Worm (Caenorhabditis elegans) whole organism, L2 larva: Measurements from ENCODE around the gene ZK666.8.

Experiments used
- C34F6.9 ChIP-seq: fragments of 150-350 bp; optimal IDR thresholded peaks from 2 replicates; lab custom pipeline; 2014; ENCODE audit warnings: missing biosample characterization, missing genetic modification characterization
- F13H6.1 ChIP-seq: sonication (generic microtip); optimal IDR thresholded peaks from 2 replicates; lab custom pipeline; 2016; ENCODE audit warnings: missing genetic modification characterization, missing compliant biosample characterization
- R02D3.7 ChIP-seq: fragments of 150-350 bp; optimal IDR thresholded peaks from 2 replicates; lab custom pipeline; 2014; ENCODE audit warnings: missing biosample characterization, missing genetic modification characterization
- Y55F3AM.14 ChIP-seq: fragments of 200-800 bp; sonication (Bioruptor generic); optimal IDR thresholded peaks from 2 replicates; lab custom pipeline; 2018; ENCODE audit warnings: mild to moderate bottlenecking, missing genetic modification characterization, missing compliant biosample characterization
- ZK546.5 ChIP-seq: sonication (generic microtip); optimal IDR thresholded peaks from 2 replicates; lab custom pipeline; 2017; ENCODE audit warnings: missing biosample characterization, missing genetic modification characterization
- alr-1 ChIP-seq: fragments of 150-350 bp; optimal IDR thresholded peaks from 2 replicates; lab custom pipeline; 2014; ENCODE audit warnings: missing biosample characterization, missing genetic modification characterization
- aly-2 ChIP-seq: fragments of 150-350 bp; optimal IDR thresholded peaks from 2 replicates; lab custom pipeline; 2014; ENCODE audit warnings: missing biosample characterization, missing genetic modification characterization
- ama-1 ChIP-seq: fragments of 150-350 bp; optimal IDR thresholded peaks from 2 replicates; lab custom pipeline; 2018; ENCODE audit warnings: inconsistent platforms
- blmp-1 ChIP-seq: sonication (generic microtip); optimal IDR thresholded peaks from 2 replicates; lab custom pipeline; 2017; ENCODE audit warnings: missing genetic modification characterization, mild to moderate bottlenecking, missing compliant biosample characterization, antibody characterized with exemption, moderate library complexity; ENCODE audit not compliant: insufficient read depth
- ceh-16 ChIP-seq: fragments of 150-350 bp; optimal IDR thresholded peaks from 2 replicates; lab custom pipeline; 2014; ENCODE audit warnings: missing biosample characterization, missing genetic modification characterization
- ceh-82 ChIP-seq: fragments of 150-350 bp; optimal IDR thresholded peaks from 2 replicates; lab custom pipeline; 2014; ENCODE audit warnings: missing biosample characterization, missing genetic modification characterization
- crh-2 ChIP-seq: sonication (generic microtip); optimal IDR thresholded peaks from 2 replicates; lab custom pipeline; 2017; ENCODE audit warnings: missing biosample characterization, missing genetic modification characterization
- dmd-4 ChIP-seq: sonication (generic microtip); optimal IDR thresholded peaks from 2 replicates; lab custom pipeline; 2017; ENCODE audit warnings: missing biosample characterization, missing genetic modification characterization
- egl-27 ChIP-seq: sonication (generic microtip); optimal IDR thresholded peaks from 3 replicates; lab custom pipeline; 2017; ENCODE audit warnings: missing biosample characterization, missing genetic modification reagents, missing genetic modification characterization
- elt-1 ChIP-seq: fragments of 150-350 bp; optimal IDR thresholded peaks from 2 replicates; lab custom pipeline; 2014; ENCODE audit warnings: missing biosample characterization, missing genetic modification characterization
- elt-3 ChIP-seq: sonication (generic microtip); optimal IDR thresholded peaks from 2 replicates; lab custom pipeline; 2017; ENCODE audit warnings: missing biosample characterization, missing genetic modification characterization
- fos-1 ChIP-seq: fragments of 150-350 bp; optimal IDR thresholded peaks from 2 replicates; lab custom pipeline; 2014; ENCODE audit warnings: missing biosample characterization, missing genetic modification characterization
- gmeb-1 ChIP-seq: fragments of 150-350 bp; optimal IDR thresholded peaks from 2 replicates; lab custom pipeline; 2014; ENCODE audit warnings: missing biosample characterization, missing genetic modification characterization
- lin-11 ChIP-seq: fragments of 150-350 bp; sonication (generic microtip); optimal IDR thresholded peaks from 2 replicates; lab custom pipeline; 2014; ENCODE audit warnings: missing biosample characterization, missing genetic modification characterization, inconsistent platforms, mixed read lengths
- lin-13 ChIP-seq: fragments of 150-350 bp; optimal IDR thresholded peaks from 2 replicates; lab custom pipeline; 2014; ENCODE audit warnings: missing biosample characterization, missing genetic modification reagents, missing genetic modification characterization
- lin-39 ChIP-seq: fragments of 150-350 bp; optimal IDR thresholded peaks from 2 replicates; lab custom pipeline; 2014; ENCODE audit warnings: missing biosample characterization, missing genetic modification reagents, missing genetic modification characterization
- lsy-2 ChIP-seq, 2 experiments: fragments of 150-350 bp in 1 of 2; sonication (generic microtip) in 1 of 2; optimal IDR thresholded peaks; 2 replicates each; lab custom pipeline; 2014 to 2017; ENCODE audit warnings: missing biosample characterization in 2 of 2, missing genetic modification characterization in 2 of 2
- mab-5 ChIP-seq: fragments of 150-350 bp; optimal IDR thresholded peaks from 2 replicates; lab custom pipeline; 2014; ENCODE audit warnings: missing biosample characterization, missing genetic modification characterization
- mbf-1 ChIP-seq: sonication (generic microtip); optimal IDR thresholded peaks from 2 replicates; lab custom pipeline; 2017; ENCODE audit warnings: missing biosample characterization, missing genetic modification characterization
- mdl-1 ChIP-seq, 2 experiments: fragments of 150-350 bp in 1 of 2; sonication (generic microtip) in 1 of 2; optimal IDR thresholded peaks; 2 replicates each; lab custom pipeline; 2017; ENCODE audit warnings: missing biosample characterization in 2 of 2, missing genetic modification characterization in 2 of 2
- nhr-10 ChIP-seq: sonication (generic microtip); optimal IDR thresholded peaks from 2 replicates; lab custom pipeline; 2017; ENCODE audit warnings: missing biosample characterization, missing genetic modification characterization
- nhr-11 ChIP-seq: fragments of 150-350 bp; optimal IDR thresholded peaks from 2 replicates; lab custom pipeline; 2014; ENCODE audit warnings: missing biosample characterization, missing genetic modification characterization
- nhr-12 ChIP-seq: fragments of 150-350 bp; optimal IDR thresholded peaks from 2 replicates; lab custom pipeline; 2014; ENCODE audit warnings: missing biosample characterization, missing genetic modification characterization
- nhr-129 ChIP-seq: fragments of 150-350 bp; optimal IDR thresholded peaks from 2 replicates; lab custom pipeline; 2014; ENCODE audit warnings: missing biosample characterization, missing genetic modification characterization
- nhr-21 ChIP-seq: fragments of 150-350 bp; optimal IDR thresholded peaks from 2 replicates; lab custom pipeline; 2014; ENCODE audit warnings: missing biosample characterization, missing genetic modification characterization
- nhr-23 ChIP-seq: fragments of 150-350 bp; optimal IDR thresholded peaks from 2 replicates; lab custom pipeline; 2014; ENCODE audit warnings: missing biosample characterization, missing genetic modification reagents, missing genetic modification characterization
- nhr-237 ChIP-seq: fragments of 150-350 bp; optimal IDR thresholded peaks from 2 replicates; lab custom pipeline; 2014; ENCODE audit warnings: missing biosample characterization, missing genetic modification characterization
- nhr-25 ChIP-seq: fragments of 150-350 bp; sonication (generic microtip); optimal IDR thresholded peaks from 3 replicates; lab custom pipeline; 2014; ENCODE audit warnings: missing biosample characterization, missing genetic modification characterization
- nhr-6 ChIP-seq: fragments of 150-350 bp; optimal IDR thresholded peaks from 2 replicates; lab custom pipeline; 2014; ENCODE audit warnings: missing biosample characterization, missing genetic modification characterization
- nhr-77 ChIP-seq: fragments of 150-350 bp; optimal IDR thresholded peaks from 2 replicates; lab custom pipeline; 2014; ENCODE audit warnings: missing biosample characterization, missing genetic modification characterization
- peb-1 ChIP-seq: fragments of 150-350 bp; optimal IDR thresholded peaks from 2 replicates; lab custom pipeline; 2014; ENCODE audit warnings: missing biosample characterization, missing genetic modification characterization
- sem-4 ChIP-seq: fragments of 150-350 bp; optimal IDR thresholded peaks from 2 replicates; lab custom pipeline; 2014; ENCODE audit warnings: missing biosample characterization, missing genetic modification reagents, missing genetic modification characterization
- skn-1 ChIP-seq: sonication (generic microtip); optimal IDR thresholded peaks from 2 replicates; lab custom pipeline; 2017; ENCODE audit warnings: missing biosample characterization, missing genetic modification characterization
- sma-3 ChIP-seq: sonication (generic microtip); optimal IDR thresholded peaks from 2 replicates; lab custom pipeline; 2016; ENCODE audit warnings: missing genetic modification reagents, missing genetic modification characterization, missing compliant biosample characterization
- sma-9 ChIP-seq, 2 experiments: fragments of 150-350 bp in 1 of 2; sonication (generic microtip) in 1 of 2; optimal IDR thresholded peaks; 2 replicates each; lab custom pipeline; 2014 to 2016; ENCODE audit warnings: missing genetic modification characterization in 2 of 2, mild to moderate bottlenecking in 1 of 2, missing biosample characterization in 1 of 2, missing compliant biosample characterization in 1 of 2, missing genetic modification reagents in 1 of 2, moderate library complexity in 1 of 2
- snpc-4 ChIP-seq: fragments of 150-350 bp; optimal IDR thresholded peaks from 2 replicates; lab custom pipeline; 2014; ENCODE audit warnings: missing biosample characterization, missing genetic modification characterization
- unc-39 ChIP-seq: fragments of 150-350 bp; optimal IDR thresholded peaks from 2 replicates; lab custom pipeline; 2014; ENCODE audit warnings: missing biosample characterization, missing genetic modification characterization
- unc-55 ChIP-seq: fragments of 150-350 bp; sonication (generic microtip); optimal IDR thresholded peaks from 3 replicates; lab custom pipeline; 2014; ENCODE audit warnings: missing biosample characterization, missing genetic modification reagents, missing genetic modification characterization
- unc-62 ChIP-seq: fragments of 150-350 bp; optimal IDR thresholded peaks from 2 replicates; lab custom pipeline; 2014; ENCODE audit warnings: missing biosample characterization, missing genetic modification reagents, missing genetic modification characterization
- zag-1 ChIP-seq: fragments of 150-350 bp; optimal IDR thresholded peaks from 2 replicates; lab custom pipeline; 2014; ENCODE audit warnings: missing biosample characterization, missing genetic modification characterization
- ztf-1 ChIP-seq: fragments of 200-800 bp; sonication (Bioruptor generic); conservative IDR thresholded peaks from 2 replicates; pipeline ENCODE4 v1.3.6; 2022; ENCODE audit warnings: missing genetic modification characterization, missing compliant biosample characterization
- ztf-11 ChIP-seq: sonication (generic microtip); optimal IDR thresholded peaks from 2 replicates; lab custom pipeline; 2017; ENCODE audit warnings: missing biosample characterization, missing genetic modification characterization
- ztf-4 ChIP-seq: fragments of 150-350 bp; optimal IDR thresholded peaks from 2 replicates; lab custom pipeline; 2014; ENCODE audit warnings: missing biosample characterization, missing genetic modification characterization

ZK666.8 gene

ce11 chrII:10502491-10503063 is 9.6 kb upstream of the ZK666.8 start, which contains the start of gene myrf-1:
myrf-1 (minus strand) TSS chrII:10502541.
- TF ChIP-seq aly-2 (tag; lab: Kevin White, UChicago), result no peak
- no peak for TF ChIP-seq ama-1
- peak; percentile 79 for TF ChIP-seq sem-4 (tag; lab: Kevin White, UChicago)
- TF ChIP-seq lin-13 (GFP tag; lab: Kevin White, UChicago), result peak; percentile 72
- TF ChIP-seq F13H6.1 (tag; lab: Kevin White, UChicago), result peak; percentile 97
- peak; percentile 93 for TF ChIP-seq sma-9 (GFP tag; optimal IDR thresholded peaks at IDR 0.05; lab: Kevin White, UChicago)
- TF ChIP-seq sma-9 (tag; optimal IDR thresholded peaks at IDR 0.05; lab: Kevin White, UChicago), result no peak
- TF ChIP-seq nhr-237 (tag; lab: Kevin White, UChicago), result no peak
- peak; percentile 64 to 85 for TF ChIP-seq mdl-1 (tag; optimal IDR thresholded peaks at IDR 0.05; lab: Kevin White, UChicago)
- TF ChIP-seq crh-2 (tag; lab: Kevin White, UChicago), result peak; percentile 84
- peak; percentile 86 for TF ChIP-seq egl-27
- TF ChIP-seq nhr-77 (tag; lab: Kevin White, UChicago), result no peak
- TF ChIP-seq gmeb-1 (tag; lab: Kevin White, UChicago), result peak; percentile 71
- no peak for TF ChIP-seq skn-1 (tag; lab: Kevin White, UChicago)
- no peak for TF ChIP-seq nhr-6 (tag; lab: Kevin White, UChicago)
- peak; percentile 85 for TF ChIP-seq sma-3 (GFP tag; lab: Kevin White, UChicago)
- TF ChIP-seq elt-1 (tag; lab: Kevin White, UChicago), result peak; percentile 28
- peak; percentile 63 for TF ChIP-seq nhr-25 (tag; lab: Kevin White, UChicago)
- TF ChIP-seq zag-1 (tag; lab: Kevin White, UChicago), result peak; percentile 93
- TF ChIP-seq mab-5 (tag; lab: Kevin White, UChicago), result peak; percentile 37
- peak; percentile 82 for TF ChIP-seq nhr-21
- TF ChIP-seq ztf-4 (tag; lab: Kevin White, UChicago), result peak; percentile 63
- peak; percentile 92 for TF ChIP-seq peb-1 (tag; lab: Kevin White, UChicago)
- TF ChIP-seq nhr-12 (tag; lab: Kevin White, UChicago), result no peak
- peak; percentile 50 for TF ChIP-seq blmp-1 (tag; lab: Kevin White, UChicago)
- peak; percentile 84 for TF ChIP-seq Y55F3AM.14 (GFP tag; lab: Kevin White, UChicago)
- no peak for TF ChIP-seq mbf-1 (tag; lab: Kevin White, UChicago)
- TF ChIP-seq R02D3.7 (tag; lab: Kevin White, UChicago), result no peak
- no peak for TF ChIP-seq ztf-11
- no peak for TF ChIP-seq unc-62
- peak; percentile 84 for TF ChIP-seq fos-1 (tag; lab: Kevin White, UChicago)
- TF ChIP-seq nhr-23, result no peak
- TF ChIP-seq snpc-4 (tag; lab: Kevin White, UChicago), result peak; percentile 25
- TF ChIP-seq alr-1, result no peak
- TF ChIP-seq ceh-16, result peak; percentile 74
- TF ChIP-seq elt-3 (tag; lab: Kevin White, UChicago), result no peak
- TF ChIP-seq ceh-82 (tag; lab: Kevin White, UChicago), result no peak
- TF ChIP-seq nhr-10, result no peak
- TF ChIP-seq dmd-4 (tag; lab: Kevin White, UChicago), result no peak
- TF ChIP-seq ztf-1 (GFP tag; lab: Robert Waterston, UW), result no peak
- no peak for TF ChIP-seq lin-39 (tag; lab: Kevin White, UChicago)
- TF ChIP-seq unc-39 (tag; lab: Kevin White, UChicago), result no peak
- TF ChIP-seq ZK546.5 (tag; lab: Kevin White, UChicago), result no peak
- TF ChIP-seq nhr-11 (tag; lab: Kevin White, UChicago), result no peak
- TF ChIP-seq lsy-2 (tag; optimal IDR thresholded peaks at IDR 0.05; lab: Kevin White, UChicago), result peak; percentile 39 to 81
- TF ChIP-seq nhr-129 (tag; lab: Kevin White, UChicago), result peak; percentile 84
- TF ChIP-seq lin-11 (tag; lab: Kevin White, UChicago), result peak; percentile 86
- TF ChIP-seq unc-55 (GFP tag; lab: Kevin White, UChicago), result peak; percentile 80
- peak; percentile 85 for TF ChIP-seq C34F6.9 (tag; lab: Kevin White, UChicago)
